Worm (Caenorhabditis elegans) whole organism, L4/young adult: ENCODE results near the gene cyp-13A1.

ENCODE experiments used
- W03F9.2 ChIP-seq: fragments of 150-350 bp; optimal IDR thresholded peaks from 2 replicates; lab custom pipeline; 2014; ENCODE audit warnings: missing biosample characterization, missing genetic modification characterization
- dao-5 ChIP-seq: sonication (generic microtip); optimal IDR thresholded peaks from 2 replicates; lab custom pipeline; 2016; ENCODE audit warnings: missing genotype, missing genetic modification characterization, moderate library complexity, missing compliant biosample characterization
- him-1 ChIP-seq: sonication (generic microtip); optimal IDR thresholded peaks from 2 replicates; lab custom pipeline; 2016; ENCODE audit warnings: missing genotype, missing genetic modification reagents, missing genetic modification characterization, missing compliant biosample characterization

DNA sequence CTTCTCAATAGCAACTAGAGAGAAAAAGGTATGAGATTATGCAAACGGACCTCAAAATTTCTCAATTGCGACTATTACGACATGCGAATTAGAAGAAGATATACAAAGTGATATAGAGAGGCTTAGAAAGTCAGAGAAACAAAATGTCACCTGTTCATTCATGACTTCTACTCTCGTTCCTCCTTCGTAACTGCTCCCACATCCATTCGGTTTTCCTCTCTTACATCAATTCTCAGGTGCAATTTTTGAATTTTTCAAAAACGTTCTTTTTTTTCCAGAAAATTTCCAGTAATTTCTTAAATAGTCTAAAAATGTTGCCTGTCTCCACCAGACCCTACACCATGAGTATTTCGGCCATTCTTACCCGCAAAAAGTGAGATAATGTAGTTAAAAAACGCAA lies 17.1 kb downstream of the cyp-13A1 start:
- TF ChIP-seq dao-5 (tag; lab: Kevin White, UChicago) = no peak
- TF ChIP-seq W03F9.2 (tag; lab: Kevin White, UChicago) = no peak
- TF ChIP-seq him-1 (tag; lab: Kevin White, UChicago) = no peak
